Worm (Caenorhabditis elegans) whole organism, young adult: ENCODE measurements around the gene C45G9.15.
A peak's percentile ranks its signal among the peaks of the same experiment; 100 is the strongest.

Experiments
- B0261.1 ChIP-seq: sonication (generic microtip); optimal IDR thresholded peaks from 2 replicates; lab custom pipeline; 2016; ENCODE audit warnings: mild to moderate bottlenecking, missing genetic modification characterization, moderate library complexity, missing compliant biosample characterization
- F22D6.2 ChIP-seq: sonication (generic microtip); optimal IDR thresholded peaks from 2 replicates; lab custom pipeline; 2016; ENCODE audit warnings: mild to moderate bottlenecking, missing genetic modification characterization, missing compliant biosample characterization
- F49E8.2 ChIP-seq: sonication (generic microtip); optimal IDR thresholded peaks from 3 replicates; lab custom pipeline; 2017; ENCODE audit warnings: missing genetic modification characterization, mild to moderate bottlenecking, missing compliant biosample characterization, antibody characterized with exemption, moderate library complexity; ENCODE audit not compliant: insufficient read depth
- F57A8.1 ChIP-seq: fragments of 200-800 bp; sonication (Bioruptor generic); optimal IDR thresholded peaks from 2 replicates; lab custom pipeline; 2018; ENCODE audit warnings: mild to moderate bottlenecking, missing genetic modification characterization, moderate library complexity, missing compliant biosample characterization
- K11D2.4 ChIP-seq: fragments of 200-800 bp; sonication (Bioruptor generic); IDR thresholded peaks from 2 replicates; pipeline ENCODE4 v1.3.6; 2022; ENCODE audit warnings: missing genetic modification reagents, missing genetic modification characterization, missing compliant biosample characterization
- aptf-2 ChIP-seq: fragments of 200-800 bp; sonication (Bioruptor generic); conservative IDR thresholded peaks from 2 replicates; pipeline ENCODE4 v1.3.6; 2022; ENCODE audit warnings: missing genetic modification reagents, missing genetic modification characterization, missing compliant biosample characterization
- atf-7 ChIP-seq: sonication (generic microtip); optimal IDR thresholded peaks from 2 replicates; lab custom pipeline; 2017; ENCODE audit warnings: mild to moderate bottlenecking, missing genetic modification characterization, missing compliant biosample characterization
- attf-5 ChIP-seq: fragments of 200-800 bp; sonication (Bioruptor generic); optimal IDR thresholded peaks from 2 replicates; lab custom pipeline; 2018; ENCODE audit warnings: mild to moderate bottlenecking, missing genetic modification characterization, missing compliant biosample characterization
- attf-6 ChIP-seq: fragments of 200-800 bp; sonication (Bioruptor generic); IDR thresholded peaks from 2 replicates; pipeline ENCODE4 v1.3.6; 2022; ENCODE audit warnings: missing genetic modification reagents, missing genetic modification characterization, missing compliant biosample characterization
- cebp-1 ChIP-seq, 2 experiments: fragments of 200-800 bp in 1 of 2; sonication (Bioruptor generic) in 1 of 2; sonication (generic microtip) in 1 of 2; IDR thresholded peaks in 1 of 2; optimal IDR thresholded peaks in 1 of 2; 2 replicates each; pipeline versions ENCODE4 v1.3.6 to Lab custom; 2017 to 2022; ENCODE audit warnings: missing compliant biosample characterization in 2 of 2, missing genetic modification characterization in 2 of 2, mild to moderate bottlenecking in 1 of 2, missing genetic modification reagents in 1 of 2, moderate library complexity in 1 of 2
- ceh-100 ChIP-seq: fragments of 200-800 bp; sonication (Bioruptor generic); IDR thresholded peaks from 2 replicates; pipeline ENCODE4 v1.3.6; 2022; ENCODE audit warnings: missing genetic modification reagents, missing genetic modification characterization, missing compliant biosample characterization
- ceh-79 ChIP-seq: sonication (generic microtip); optimal IDR thresholded peaks from 2 replicates; lab custom pipeline; 2017; ENCODE audit warnings: mild to moderate bottlenecking, missing genetic modification characterization, missing compliant biosample characterization
- die-1 ChIP-seq: sonication (generic microtip); optimal IDR thresholded peaks from 2 replicates; lab custom pipeline; 2016; ENCODE audit warnings: missing genotype, mild to moderate bottlenecking, missing genetic modification characterization, missing compliant biosample characterization
- dox-1 ChIP-seq: fragments of 200-800 bp; sonication (Bioruptor generic); IDR thresholded peaks from 2 replicates; pipeline ENCODE4 v1.3.6; 2022; ENCODE audit warnings: missing genetic modification reagents, missing genetic modification characterization, missing compliant biosample characterization
- dpff-1 ChIP-seq: sonication (generic microtip); optimal IDR thresholded peaks from 2 replicates; lab custom pipeline; 2017; ENCODE audit warnings: mild to moderate bottlenecking, missing genetic modification characterization, missing compliant biosample characterization
- dpl-1 ChIP-seq: fragments of 150-350 bp; optimal IDR thresholded peaks from 2 replicates; lab custom pipeline; 2014; ENCODE audit warnings: missing biosample characterization, missing genetic modification reagents, missing genetic modification characterization
- efl-1 ChIP-seq: fragments of 150-350 bp; optimal IDR thresholded peaks from 2 replicates; lab custom pipeline; 2014; ENCODE audit warnings: missing biosample characterization, missing genetic modification reagents, missing genetic modification characterization
- fkh-3 ChIP-seq: sonication (generic microtip); optimal IDR thresholded peaks from 2 replicates; lab custom pipeline; 2016; ENCODE audit warnings: mild to moderate bottlenecking, missing genetic modification characterization, missing compliant biosample characterization
- hlh-26 ChIP-seq: fragments of 200-800 bp; sonication (Bioruptor generic); conservative IDR thresholded peaks from 2 replicates; pipeline ENCODE4 v1.3.6; 2022; ENCODE audit warnings: missing genetic modification reagents, missing genetic modification characterization, missing compliant biosample characterization
- let-607 ChIP-seq, 2 experiments: fragments of 200-800 bp in 1 of 2; sonication (Bioruptor generic) in 1 of 2; sonication (generic microtip) in 1 of 2; optimal IDR thresholded peaks; 2 replicates each; lab custom pipeline; 2016 to 2018; ENCODE audit warnings: mild to moderate bottlenecking in 2 of 2, missing compliant biosample characterization in 2 of 2, missing genetic modification characterization in 2 of 2, moderate library complexity in 2 of 2, missing genotype in 1 of 2
- lin-35 ChIP-seq, 3 experiments: fragments of 150-350 bp in 2 of 3; sonication (generic microtip) in 1 of 3; optimal IDR thresholded peaks; 2 replicates each; lab custom pipeline; 2014 to 2018; ENCODE audit warnings: missing biosample characterization in 3 of 3, missing genetic modification characterization in 3 of 3, missing genetic modification reagents in 3 of 3
- lin-40 ChIP-seq: sonication (generic microtip); optimal IDR thresholded peaks from 2 replicates; lab custom pipeline; 2016; ENCODE audit warnings: missing genetic modification characterization, mild to moderate bottlenecking, missing compliant biosample characterization, missing genotype, missing genetic modification reagents
- lin-54 ChIP-seq: fragments of 200-800 bp; sonication (Bioruptor generic); optimal IDR thresholded peaks from 2 replicates; lab custom pipeline; 2018; ENCODE audit warnings: mild to moderate bottlenecking, missing genetic modification characterization, missing compliant biosample characterization
- lsl-1 ChIP-seq: fragments of 200-800 bp; sonication (Bioruptor generic); optimal IDR thresholded peaks from 2 replicates; lab custom pipeline; 2018; ENCODE audit warnings: mild to moderate bottlenecking, missing genetic modification characterization, moderate library complexity, missing compliant biosample characterization
- nfya-1 ChIP-seq: sonication (generic microtip); optimal IDR thresholded peaks from 2 replicates; lab custom pipeline; 2017; ENCODE audit warnings: antibody characterized with exemption, missing compliant biosample characterization, missing genetic modification characterization, borderline replicate concordance; ENCODE audit not compliant: insufficient read depth
- nfya-2 ChIP-seq: fragments of 200-800 bp; sonication (Bioruptor generic); IDR thresholded peaks from 2 replicates; pipeline ENCODE4 v1.3.6; 2022; ENCODE audit warnings: missing genetic modification reagents, missing genetic modification characterization, missing compliant biosample characterization
- nhr-27 ChIP-seq: fragments of 200-800 bp; sonication (Bioruptor generic); optimal IDR thresholded peaks from 2 replicates; lab custom pipeline; 2018; ENCODE audit warnings: mild to moderate bottlenecking, missing genetic modification characterization, moderate library complexity, missing compliant biosample characterization
- nhr-80 ChIP-seq: sonication (generic microtip); optimal IDR thresholded peaks from 2 replicates; lab custom pipeline; 2016; ENCODE audit warnings: missing genetic modification characterization, missing compliant biosample characterization
- pha-4 ChIP-seq: fragments of 150-350 bp; sonication (generic microtip); optimal IDR thresholded peaks from 2 replicates; lab custom pipeline; 2014; ENCODE audit warnings: missing biosample characterization, missing genetic modification reagents, missing genetic modification characterization
- rpc-1 ChIP-seq, 2 experiments: fragments of 150-350 bp in 1 of 2; sonication (generic microtip) in 1 of 2; optimal IDR thresholded peaks; 2 replicates each; lab custom pipeline; 2014 to 2018; ENCODE audit warnings: missing biosample characterization in 1 of 2, missing genetic modification characterization in 1 of 2, missing genetic modification reagents in 1 of 2, missing genotype in 1 of 2
- sea-2 ChIP-seq: fragments of 200-800 bp; sonication (Bioruptor generic); IDR thresholded peaks from 2 replicates; pipeline ENCODE4 v1.3.6; 2022; ENCODE audit warnings: missing genetic modification characterization, missing compliant biosample characterization
- snpc-4 ChIP-seq, 5 experiments: fragments of 150-350 bp in 1 of 5; sonication (generic microtip) in 4 of 5; optimal IDR thresholded peaks; 2 replicates each; lab custom pipeline; 2014 to 2018; ENCODE audit warnings: missing genetic modification characterization in 5 of 5, missing biosample characterization in 3 of 5, antibody characterized with exemption in 2 of 5, mild to moderate bottlenecking in 2 of 5, missing compliant biosample characterization in 2 of 5, missing genotype in 2 of 5, moderate library complexity in 2 of 5, missing genetic modification reagents in 1 of 5
- somi-1 ChIP-seq: fragments of 200-800 bp; sonication (Bioruptor generic); optimal IDR thresholded peaks from 2 replicates; lab custom pipeline; 2018; ENCODE audit warnings: mild to moderate bottlenecking, missing genetic modification characterization, missing compliant biosample characterization
- tbx-9 ChIP-seq: sonication (generic microtip); optimal IDR thresholded peaks from 2 replicates; lab custom pipeline; 2016; ENCODE audit warnings: borderline replicate concordance, missing genetic modification characterization, inconsistent platforms, missing compliant biosample characterization
- unc-130 ChIP-seq: sonication (generic microtip); optimal IDR thresholded peaks from 2 replicates; lab custom pipeline; 2016; ENCODE audit warnings: missing genetic modification reagents, missing genetic modification characterization, missing compliant biosample characterization
- xnd-1 ChIP-seq: sonication (generic microtip); optimal IDR thresholded peaks from 2 replicates; lab custom pipeline; 2016; ENCODE audit warnings: missing genotype, missing genetic modification reagents, missing genetic modification characterization, missing compliant biosample characterization
- ztf-18 ChIP-seq: sonication (generic microtip); optimal IDR thresholded peaks from 2 replicates; lab custom pipeline; 2016; ENCODE audit warnings: missing genotype, mild to moderate bottlenecking, missing genetic modification characterization, missing compliant biosample characterization
- ztf-6 ChIP-seq: fragments of 200-800 bp; sonication (Bioruptor generic); IDR thresholded peaks from 2 replicates; pipeline ENCODE4 v1.3.6; 2022; ENCODE audit warnings: missing genetic modification reagents, missing genetic modification characterization, missing compliant biosample characterization

Gene C45G9.15

ce11 chrIII:5077150-5077814 is 25.4 kb upstream of the C45G9.15 start, which contains the start of gene alh-1 (continued):
- no peak for TF ChIP-seq snpc-4 (GFP tag; optimal IDR thresholded peaks at IDR 0.05; lab: Kevin White, UChicago)
- peak in 2 of 4 experiments; percentile 34 to 44 for TF ChIP-seq snpc-4 (tag; optimal IDR thresholded peaks at IDR 0.05; lab: Kevin White, UChicago)
- no peak for TF ChIP-seq nfya-1 (tag; lab: Kevin White, UChicago)

- TF ChIP-seq lin-35 (GFP tag; optimal IDR thresholded peaks at IDR 0.05; lab: Kevin White, UChicago), result no peak
- TF ChIP-seq die-1 (tag; lab: Kevin White, UChicago), result no peak
- TF ChIP-seq fkh-3 (tag; lab: Kevin White, UChicago), result no peak
- TF ChIP-seq dpl-1 (GFP tag; lab: Kevin White, UChicago), result peak; percentile 15
- peak; percentile 52 for TF ChIP-seq efl-1 (GFP tag; lab: Kevin White, UChicago)
- TF ChIP-seq ceh-100 (GFP tag; lab: Robert Waterston, UW), result peak; percentile 85
- no peak for TF ChIP-seq sea-2
- TF ChIP-seq lsl-1 (GFP tag; lab: Kevin White, UChicago), result peak; percentile 14
Measured at ce11 chrIII:5076569-5076968, 24.7 kb upstream of the C45G9.15 start.

- TF ChIP-seq let-607 (tag; optimal IDR thresholded peaks at IDR 0.05; lab: Kevin White, UChicago), result no peak
- TF ChIP-seq attf-5, result no peak
- TF ChIP-seq nhr-27 (tag; lab: Kevin White, UChicago), result no peak
- TF ChIP-seq B0261.1, result no peak
- no peak for TF ChIP-seq cebp-1 (GFP tag; IDR thresholded peaks at IDR 0.05; lab: Robert Waterston, UW)
- TF ChIP-seq cebp-1 (tag; optimal IDR thresholded peaks at IDR 0.05; lab: Kevin White, UChicago), result no peak
- TF ChIP-seq unc-130 (GFP tag; lab: Kevin White, UChicago), result no peak
- no peak for TF ChIP-seq lin-54 (GFP tag; lab: Kevin White, UChicago)
Measured at ce11 chrIII:5074398-5074797, 22.5 kb upstream of the C45G9.15 start, which contains the start of gene ttbk-6. TSS of gene ttbk-6 (plus strand) at chrIII:5074698.

- no peak for TF ChIP-seq tbx-9 (tag; lab: Kevin White, UChicago)
Measured at ce11 chrIII:5071509-5071908, 19.7 kb upstream of the C45G9.15 start, which contains the start of gene C45G9.12. TSS of gene C45G9.12 (minus strand) at chrIII:5071609.

ce11 chrIII:5068675-5069233 is 16.9 kb upstream of the C45G9.15 start, which contains the start of the genes C45G9.11 and C45G9.2:
TSS of gene C45G9.11 (minus strand) at chrIII:5068725.
TSS of gene C45G9.2 (plus strand) at chrIII:5069066.
- no peak for TF ChIP-seq ztf-6 (GFP tag; lab: Robert Waterston, UW)
- TF ChIP-seq somi-1 (GFP tag; lab: Kevin White, UChicago), result no peak
- no peak for TF ChIP-seq aptf-2
- TF ChIP-seq xnd-1 (tag; lab: Kevin White, UChicago), result peak; percentile 50
- TF ChIP-seq rpc-1 (optimal IDR thresholded peaks at IDR 0.05; lab: Kevin White, UChicago), result no peak
- no peak for TF ChIP-seq rpc-1 (tag; optimal IDR thresholded peaks at IDR 0.05; lab: Kevin White, UChicago)
- TF ChIP-seq nhr-80, result no peak
- TF ChIP-seq F22D6.2 (tag; lab: Kevin White, UChicago), result no peak
- no peak for TF ChIP-seq ztf-18 (tag; lab: Kevin White, UChicago)
- TF ChIP-seq nfya-2 (GFP tag; lab: Robert Waterston, UW), result no peak
- TF ChIP-seq K11D2.4, result no peak
- no peak for TF ChIP-seq atf-7 (tag; lab: Kevin White, UChicago)
- TF ChIP-seq pha-4, result no peak
- no peak for TF ChIP-seq F57A8.1
- TF ChIP-seq lin-40 (tag; lab: Kevin White, UChicago), result no peak
- no peak for TF ChIP-seq hlh-26 (GFP tag; lab: Robert Waterston, UW)
- TF ChIP-seq F49E8.2 (tag; lab: Kevin White, UChicago), result no peak
- no peak for TF ChIP-seq ceh-79 (tag; lab: Kevin White, UChicago)
- no peak for TF ChIP-seq sea-2
- no peak for TF ChIP-seq dox-1 (GFP tag; lab: Robert Waterston, UW)
- TF ChIP-seq lin-35 (GFP tag; optimal IDR thresholded peaks at IDR 0.05; lab: Kevin White, UChicago), result peak in 1 of 3 experiments; percentile 74
- TF ChIP-seq attf-6, result no peak
- no peak for TF ChIP-seq dpff-1 (tag; lab: Kevin White, UChicago)
- no peak for TF ChIP-seq attf-5
